Worm (Caenorhabditis elegans) whole organism, L4 larva: Measurements from ENCODE around the gene clec-34.

Experiments used
- F49E8.2 ChIP-seq: sonication (generic microtip); optimal IDR thresholded peaks from 2 replicates; lab custom pipeline; 2016; ENCODE audit warnings: missing compliant biosample characterization, mild to moderate bottlenecking, missing genetic modification characterization, borderline replicate concordance
- fkh-10 ChIP-seq: fragments of 150-350 bp; optimal IDR thresholded peaks from 2 replicates; lab custom pipeline; 2014; ENCODE audit warnings: missing biosample characterization, missing genetic modification reagents, missing genetic modification characterization
- hmg-1.1 ChIP-seq: fragments of 200-800 bp; sonication (Bioruptor generic); IDR thresholded peaks from 2 replicates; pipeline ENCODE4 v1.3.6; 2022; ENCODE audit warnings: missing genetic modification reagents, missing genetic modification characterization, missing compliant biosample characterization
- lir-3 ChIP-seq: sonication (generic microtip); optimal IDR thresholded peaks from 2 replicates; lab custom pipeline; 2016; ENCODE audit warnings: mild to moderate bottlenecking, missing genetic modification characterization, missing compliant biosample characterization
- lsy-2 ChIP-seq, 2 experiments: fragments of 150-350 bp in 1 of 2; sonication (generic microtip) in 1 of 2; optimal IDR thresholded peaks; 2 replicates each; lab custom pipeline; 2014 to 2017; ENCODE audit warnings: missing biosample characterization in 2 of 2, missing genetic modification characterization in 2 of 2
- nhr-25 ChIP-seq: sonication (generic microtip); optimal IDR thresholded peaks from 2 replicates; lab custom pipeline; 2017; ENCODE audit warnings: missing genetic modification characterization, mild to moderate bottlenecking, missing compliant biosample characterization, antibody characterized with exemption, moderate library complexity, borderline replicate concordance; ENCODE audit not compliant: insufficient read depth
- pqm-1 ChIP-seq: sonication (generic microtip); optimal IDR thresholded peaks from 2 replicates; lab custom pipeline; 2017; ENCODE audit warnings: missing biosample characterization, missing genetic modification characterization
- unc-130 ChIP-seq: sonication (generic microtip); optimal IDR thresholded peaks from 2 replicates; lab custom pipeline; 2016; ENCODE audit warnings: missing genetic modification reagents, missing genetic modification characterization, missing compliant biosample characterization

ce11 chrV:16726915-16727314, 8.7 kb upstream of the clec-34 start, which contains the start of gene T25E12.14:
- TF ChIP-seq unc-130 (no peak), lsy-2 (tag; optimal IDR thresholded peaks at IDR 0.05; lab: Kevin White, UChicago) (no peak), F49E8.2 (tag; lab: Kevin White, UChicago) (no peak), pqm-1 (tag; lab: Kevin White, UChicago) (no peak), fkh-10 (GFP tag; lab: Kevin White, UChicago) (no peak), hmg-1.1 (GFP tag; lab: Robert Waterston, UW) (no peak), lir-3 (tag; lab: Kevin White, UChicago) (no peak), nhr-25 (tag; lab: Kevin White, UChicago) (no peak)
